Fruit fly (Drosophila melanogaster) whole organism, embryonic: ENCODE results near the gene tomb.

Source experiments
- Asciz ChIP-seq: fragments of 200-800 bp; sonication (Bioruptor generic); optimal IDR thresholded peaks from 2 replicates; lab custom pipeline; 2017; ENCODE audit warnings: missing biosample characterization, mild to moderate bottlenecking, missing genetic modification characterization, missing genetic modification reagents
- CG12942 ChIP-seq: fragments of 200-800 bp; sonication (Bioruptor generic); optimal IDR thresholded peaks from 3 replicates; lab custom pipeline; 2016; ENCODE audit warnings: missing biosample characterization, missing genetic modification characterization
- CG14014 ChIP-seq: fragments of 200-800 bp; sonication (Bioruptor generic); IDR thresholded peaks from 2 replicates; pipeline ENCODE4 v1.3.6; 2022; ENCODE audit warnings: missing biosample characterization, missing genetic modification characterization
- CG15696 ChIP-seq: fragments of 200-800 bp; sonication (Bioruptor generic); optimal IDR thresholded peaks from 2 replicates; lab custom pipeline; 2019; ENCODE audit warnings: missing biosample characterization, mild to moderate bottlenecking, missing genetic modification characterization, moderate library complexity
- CG18619 ChIP-seq: fragments of 200-800 bp; sonication (Bioruptor generic); optimal IDR thresholded peaks from 3 replicates; lab custom pipeline; 2017; ENCODE audit warnings: missing biosample characterization, mild to moderate bottlenecking, missing genetic modification characterization
- CG2678 ChIP-seq: fragments of 200-800 bp; sonication (Bioruptor generic); optimal IDR thresholded peaks from 3 replicates; lab custom pipeline; 2019; ENCODE audit warnings: missing biosample characterization, mild to moderate bottlenecking, missing genetic modification characterization, moderate library complexity
- CG4404 ChIP-seq: fragments of 200-800 bp; sonication (Bioruptor generic); IDR thresholded peaks from 2 replicates; pipeline ENCODE4 v1.3.6; 2022; ENCODE audit warnings: missing biosample characterization, missing genetic modification characterization
- CG4730 ChIP-seq: fragments of 200-800 bp; sonication (Bioruptor generic); IDR thresholded peaks from 2 replicates; pipeline ENCODE4 v1.3.6; 2022; ENCODE audit warnings: missing biosample characterization, missing genetic modification characterization
- CG5180 ChIP-seq: fragments of 200-800 bp; sonication (Bioruptor generic); optimal IDR thresholded peaks from 3 replicates; lab custom pipeline; 2017; ENCODE audit warnings: missing biosample characterization, missing genetic modification characterization, mild to moderate bottlenecking, moderate library complexity, missing genetic modification reagents
- CG6175 ChIP-seq: fragments of 200-800 bp; sonication (Bioruptor generic); IDR thresholded peaks from 3 replicates; pipeline ENCODE4 v1.3.6; 2022; ENCODE audit warnings: missing biosample characterization, missing genetic modification characterization
- CG7556 ChIP-seq: fragments of 200-800 bp; sonication (Bioruptor generic); optimal IDR thresholded peaks from 2 replicates; lab custom pipeline; 2017; ENCODE audit warnings: missing biosample characterization, mild to moderate bottlenecking, missing genetic modification characterization
- Chrac-16 ChIP-seq: fragments of 200-800 bp; sonication (Bioruptor generic); optimal IDR thresholded peaks from 3 replicates; lab custom pipeline; 2016; ENCODE audit warnings: missing biosample characterization, missing genetic modification characterization
- Doc3 ChIP-seq: fragments of 200-800 bp; sonication (Bioruptor generic); IDR thresholded peaks from 3 replicates; pipeline ENCODE4 v1.3.6; 2022; ENCODE audit warnings: missing biosample characterization, missing genetic modification characterization; ENCODE audit not compliant: partially characterized antibody
- ERR ChIP-seq: fragments of 200-800 bp; sonication (Bioruptor generic); optimal IDR thresholded peaks from 2 replicates; lab custom pipeline; 2016; ENCODE audit warnings: missing biosample characterization, missing genetic modification characterization
- Ets65A ChIP-seq: fragments of 200-800 bp; sonication (Bioruptor generic); peaks from one replicate; lab custom pipeline; 2016; ENCODE audit warnings: missing biosample characterization, missing genetic modification characterization
- H15 ChIP-seq: fragments of 200-800 bp; sonication (Bioruptor generic); IDR thresholded peaks from 3 replicates; pipeline ENCODE4 v1.3.6; 2022; ENCODE audit warnings: missing biosample characterization, missing genetic modification characterization
- HmgZ ChIP-seq: fragments of 200-800 bp; sonication (Bioruptor generic); optimal IDR thresholded peaks from 2 replicates; lab custom pipeline; 2018; ENCODE audit warnings: missing biosample characterization, mild to moderate bottlenecking, missing genetic modification characterization
- MESR4 ChIP-seq: fragments of 200-800 bp; sonication (Bioruptor generic); optimal IDR thresholded peaks from 2 replicates; lab custom pipeline; 2018; ENCODE audit warnings: missing biosample characterization, mild to moderate bottlenecking, missing genetic modification characterization, moderate library complexity
- Mad ChIP-seq: fragments of 200-800 bp; sonication (Bioruptor generic); optimal IDR thresholded peaks from 2 replicates; lab custom pipeline; 2016; ENCODE audit warnings: missing biosample characterization, missing genetic modification characterization
- Mes4 ChIP-seq: fragments of 200-800 bp; sonication (Bioruptor generic); optimal IDR thresholded peaks from 2 replicates; lab custom pipeline; 2016; ENCODE audit warnings: missing biosample characterization, missing genetic modification characterization
- Myb ChIP-seq: fragments of 200-800 bp; sonication (Bioruptor generic); optimal IDR thresholded peaks from 2 replicates; lab custom pipeline; 2016; ENCODE audit warnings: missing biosample characterization, missing genetic modification characterization
- Neu2 ChIP-seq: fragments of 200-800 bp; sonication (Bioruptor generic); optimal IDR thresholded peaks from 3 replicates; lab custom pipeline; 2016; ENCODE audit warnings: missing biosample characterization, missing genetic modification characterization, borderline replicate concordance
- Nf-YB ChIP-seq: fragments of 200-800 bp; sonication (Bioruptor generic); optimal IDR thresholded peaks from 3 replicates; lab custom pipeline; 2019; ENCODE audit warnings: missing biosample characterization, mild to moderate bottlenecking, missing genetic modification characterization, moderate library complexity
- Ptx1 ChIP-seq: fragments of 200-800 bp; sonication (Bioruptor generic); IDR thresholded peaks from 2 replicates; pipeline ENCODE4 v1.3.6; 2022; ENCODE audit warnings: missing biosample characterization, missing genetic modification characterization
- ap ChIP-seq: fragments of 200-800 bp; sonication (Bioruptor generic); IDR thresholded peaks from 2 replicates; pipeline ENCODE4 v1.3.6; 2022; ENCODE audit warnings: missing biosample characterization, missing genetic modification characterization
- bab2 ChIP-seq: fragments of 200-800 bp; sonication (Bioruptor generic); optimal IDR thresholded peaks from 2 replicates; lab custom pipeline; 2016; ENCODE audit warnings: missing biosample characterization, missing genetic modification characterization
- chn ChIP-seq: fragments of 200-800 bp; sonication (Bioruptor generic); optimal IDR thresholded peaks from 2 replicates; lab custom pipeline; 2016; ENCODE audit warnings: missing biosample characterization, missing genetic modification characterization
- crc ChIP-seq: fragments of 200-800 bp; sonication (Bioruptor generic); optimal IDR thresholded peaks from 2 replicates; lab custom pipeline; 2016; ENCODE audit warnings: missing biosample characterization, missing genetic modification characterization
- croc ChIP-seq: fragments of 200-800 bp; sonication (Bioruptor generic); conservative IDR thresholded peaks from 3 replicates; pipeline ENCODE4 v1.3.6; 2022; ENCODE audit warnings: missing biosample characterization, missing genetic modification characterization
- dpn ChIP-seq, 2 experiments: fragments of 200-800 bp; sonication (Bioruptor generic); optimal IDR thresholded peaks; 3 replicates each; lab custom pipeline; 2016; ENCODE audit warnings: missing biosample characterization in 2 of 2, missing genetic modification characterization in 2 of 2
- en ChIP-seq: fragments of 200-800 bp; sonication (Bioruptor generic); optimal IDR thresholded peaks from 2 replicates; lab custom pipeline; 2016; ENCODE audit warnings: missing biosample characterization, missing genetic modification characterization
- ewg ChIP-seq: fragments of 200-800 bp; sonication (Bioruptor generic); optimal IDR thresholded peaks from 3 replicates; lab custom pipeline; 2017; ENCODE audit warnings: mild to moderate bottlenecking, missing biosample characterization, missing genetic modification reagents, missing genetic modification characterization
- eyg ChIP-seq: fragments of 200-800 bp; sonication (Bioruptor generic); optimal IDR thresholded peaks from 3 replicates; lab custom pipeline; 2016; ENCODE audit warnings: missing biosample characterization, missing genetic modification characterization
- gcm ChIP-seq: fragments of 200-800 bp; sonication (Bioruptor generic); optimal IDR thresholded peaks from 2 replicates; lab custom pipeline; 2019; ENCODE audit warnings: missing biosample characterization, mild to moderate bottlenecking, missing genetic modification characterization, moderate library complexity
- jing ChIP-seq: fragments of 200-800 bp; sonication (Bioruptor generic); optimal IDR thresholded peaks from 2 replicates; lab custom pipeline; 2018; ENCODE audit warnings: missing biosample characterization, mild to moderate bottlenecking, missing genetic modification characterization
- lab ChIP-seq: fragments of 200-800 bp; sonication (Bioruptor generic); optimal IDR thresholded peaks from 3 replicates; lab custom pipeline; 2017; ENCODE audit warnings: missing biosample characterization, missing genetic modification characterization, mild to moderate bottlenecking, moderate library complexity, missing genetic modification reagents
- lmd ChIP-seq: fragments of 200-800 bp; sonication (Bioruptor generic); IDR thresholded peaks from 2 replicates; pipeline ENCODE4 v1.3.6; 2022; ENCODE audit warnings: missing biosample characterization, missing genetic modification characterization
- mam ChIP-seq: fragments of 200-800 bp; sonication (Bioruptor generic); optimal IDR thresholded peaks from 3 replicates; lab custom pipeline; 2016; ENCODE audit warnings: missing biosample characterization, missing genetic modification characterization
- otp ChIP-seq: fragments of 200-800 bp; sonication (Bioruptor generic); IDR thresholded peaks from 3 replicates; pipeline ENCODE4, ENCODE4 v1.3.6; 2022; ENCODE audit warnings: missing biosample characterization, missing genetic modification characterization
- peb ChIP-seq: fragments of 200-800 bp; sonication (Bioruptor generic); IDR thresholded peaks from 2 replicates; pipeline ENCODE4 v1.3.6; 2022; ENCODE audit warnings: missing biosample characterization, missing genetic modification characterization
- pnt ChIP-seq: fragments of 200-800 bp; sonication (Bioruptor generic); optimal IDR thresholded peaks from 3 replicates; lab custom pipeline; 2016; ENCODE audit warnings: missing biosample characterization, missing genetic modification characterization
- ro ChIP-seq: fragments of 200-800 bp; sonication (Bioruptor generic); IDR thresholded peaks from 2 replicates; pipeline ENCODE4 v1.3.6; 2022; ENCODE audit warnings: missing biosample characterization, missing genetic modification characterization
- slou ChIP-seq: fragments of 200-800 bp; sonication (Bioruptor generic); optimal IDR thresholded peaks from 3 replicates; lab custom pipeline; 2016; ENCODE audit warnings: missing biosample characterization, missing genetic modification characterization
- sna ChIP-seq: fragments of 200-800 bp; sonication (Bioruptor generic); IDR thresholded peaks from 2 replicates; pipeline ENCODE4 v1.3.6; 2022; ENCODE audit warnings: missing biosample characterization, missing genetic modification characterization; ENCODE audit not compliant: partially characterized antibody
- so ChIP-seq: fragments of 200-800 bp; sonication (Bioruptor generic); IDR thresholded peaks from 3 replicates; pipeline ENCODE4 v1.3.6; 2022; ENCODE audit warnings: missing biosample characterization, missing genetic modification characterization
- ssp ChIP-seq: fragments of 200-800 bp; sonication (Bioruptor generic); IDR thresholded peaks from 2 replicates; pipeline ENCODE4 v1.3.6; 2022; ENCODE audit warnings: missing biosample characterization, missing genetic modification characterization
- tap ChIP-seq: fragments of 200-800 bp; optimal IDR thresholded peaks from 3 replicates; lab custom pipeline; 2019; ENCODE audit warnings: missing biosample characterization, mild to moderate bottlenecking, missing genetic modification characterization, moderate library complexity
- ttk ChIP-seq: fragments of 200-800 bp; sonication (Bioruptor generic); IDR thresholded peaks from 2 replicates; pipeline ENCODE4 v2.1.2; 2022; ENCODE audit warnings: missing biosample characterization, missing genetic modification characterization
- unpg ChIP-seq: fragments of 200-800 bp; sonication (Bioruptor generic); optimal IDR thresholded peaks from 3 replicates; lab custom pipeline; 2018; ENCODE audit warnings: missing biosample characterization, mild to moderate bottlenecking, missing genetic modification characterization, moderate library complexity
- zfh2 ChIP-seq: fragments of 200-800 bp; sonication (Bioruptor generic); optimal IDR thresholded peaks from 2 replicates; lab custom pipeline; 2016; ENCODE audit warnings: missing biosample characterization, missing genetic modification characterization

The tomb gene

DNA sequence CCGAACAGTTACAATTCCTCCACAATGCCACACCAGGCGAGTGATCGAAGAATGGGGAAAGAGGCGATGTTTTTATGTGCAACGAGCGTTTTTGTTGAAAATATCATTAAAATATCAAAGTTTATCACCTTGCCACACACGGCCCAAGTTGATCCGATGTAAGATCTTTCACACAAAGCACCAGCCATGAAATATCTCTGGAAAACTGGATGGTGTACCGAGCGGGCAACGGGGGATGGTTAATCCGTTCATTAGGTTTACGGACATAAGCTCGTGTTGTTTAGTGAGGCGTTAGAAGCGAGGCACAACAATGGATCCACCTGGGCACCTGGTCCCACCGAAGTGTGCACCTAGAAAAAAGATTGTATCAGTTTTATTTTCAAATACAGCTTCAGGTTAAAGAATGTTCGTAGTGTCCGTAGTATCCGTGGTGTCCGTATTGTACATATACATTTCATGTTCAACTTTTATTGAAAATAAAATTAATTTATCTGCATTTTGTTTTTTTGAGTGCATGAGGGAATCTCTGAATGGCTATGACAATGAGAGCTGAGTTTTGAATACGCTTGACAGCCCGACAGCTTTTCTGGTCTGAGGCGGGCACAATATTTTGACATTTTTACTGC, 40.0 kb downstream of the tomb start (continued):
- TF ChIP-seq pnt (GFP tag; lab: Kevin White, UChicago), result peak; percentile 58
- peak; percentile 37; the same call in 1 of the 3 replicates for TF ChIP-seq H15 (GFP tag; lab: Robert Waterston, UW)
- TF ChIP-seq Ets65A, result peak; percentile 91
- TF ChIP-seq jing (GFP tag; lab: Kevin White, UChicago), result peak; percentile 36
- peak; percentile 14 for TF ChIP-seq Myb
- no peak for TF ChIP-seq ttk
- peak; percentile 45 for TF ChIP-seq CG7556
- no peak for TF ChIP-seq CG6175 (GFP tag; lab: Robert Waterston, UW)
- TF ChIP-seq CG4404 (GFP tag; lab: Robert Waterston, UW), result peak; percentile 53; the same call in 1 of the 2 replicates
- TF ChIP-seq CG15696, result peak; percentile 22
- 0 out of 2 replicates have a peak, but pooled peaks have one; percentile 50 for TF ChIP-seq CG14014 (GFP tag; lab: Robert Waterston, UW)
- no peak for TF ChIP-seq sna
- no peak for TF ChIP-seq ap (GFP tag; lab: Robert Waterston, UW)
- no peak for TF ChIP-seq Doc3
- TF ChIP-seq unpg (GFP tag; lab: Kevin White, UChicago), result peak; percentile 78
- TF ChIP-seq Neu2, result no peak
- TF ChIP-seq CG5180 (GFP tag; lab: Kevin White, UChicago), result peak; percentile 23
- TF ChIP-seq so (GFP tag; lab: Robert Waterston, UW), result 0 out of 3 replicates have a peak, but pooled peaks have one; percentile 45
- no peak for TF ChIP-seq eyg (GFP tag; lab: Kevin White, UChicago)
- no peak for TF ChIP-seq MESR4 (GFP tag; lab: Kevin White, UChicago)
- peak; percentile 56 for TF ChIP-seq tap (tag; lab: Kevin White, UChicago)
- TF ChIP-seq bab2 (GFP tag; lab: Kevin White, UChicago), result peak; percentile 49
- TF ChIP-seq ERR (GFP tag; lab: Kevin White, UChicago), result no peak
- peak; percentile 60 for TF ChIP-seq gcm (GFP tag; lab: Kevin White, UChicago)
- no peak for TF ChIP-seq Mad (GFP tag; lab: Kevin White, UChicago)
- peak; percentile 13 for TF ChIP-seq en (GFP tag; lab: Kevin White, UChicago)
- peak; percentile 46; the same call in 1 of the 2 replicates for TF ChIP-seq CG4730
- TF ChIP-seq Asciz (GFP tag; lab: Kevin White, UChicago), result peak; percentile 36
- peak; percentile 18 for TF ChIP-seq ewg (GFP tag; lab: Kevin White, UChicago)
- peak; percentile 46 for TF ChIP-seq mam (GFP tag; lab: Kevin White, UChicago)
- peak; percentile 54 for TF ChIP-seq Ptx1 (GFP tag; lab: Robert Waterston, UW)
- TF ChIP-seq Nf-YB, result peak; percentile 44
- TF ChIP-seq HmgZ (tag; lab: Kevin White, UChicago), result peak; percentile 12
- peak; percentile 16 for TF ChIP-seq slou (GFP tag; lab: Kevin White, UChicago)
- peak; percentile 15 for TF ChIP-seq CG18619 (GFP tag; lab: Kevin White, UChicago)
- TF ChIP-seq Chrac-16 (GFP tag; lab: Kevin White, UChicago), result peak; percentile 39
- peak; percentile 50 for TF ChIP-seq lab
- peak; percentile 52 for TF ChIP-seq lmd (GFP tag; lab: Robert Waterston, UW)
- peak; percentile 40 for TF ChIP-seq chn
- peak; percentile 35; the same call in 2 of the 3 replicates for TF ChIP-seq croc
- TF ChIP-seq peb, result no peak
- no peak for TF ChIP-seq zfh2 (GFP tag; lab: Kevin White, UChicago)
- TF ChIP-seq Mes4 (GFP tag; lab: Kevin White, UChicago), result peak; percentile 35
- TF ChIP-seq ssp, result peak; percentile 20; the same call in 1 of the 2 replicates
- TF ChIP-seq CG12942 (GFP tag; lab: Kevin White, UChicago), result peak; percentile 21
- TF ChIP-seq otp, result peak; percentile 63; the same call in 1 of the 3 replicates
- peak; percentile 40 to 50 for TF ChIP-seq dpn (GFP tag; optimal IDR thresholded peaks at IDR 0.05; lab: Kevin White, UChicago)
- peak; percentile 17 for TF ChIP-seq crc (GFP tag; lab: Kevin White, UChicago)
- 0 out of 2 replicates have a peak, but pooled peaks have one; percentile 26 for TF ChIP-seq ro (GFP tag; lab: Robert Waterston, UW)
- TF ChIP-seq CG2678, result peak; percentile 74
